Worm (Caenorhabditis elegans) whole organism, L2 larva: ENCODE data around the gene sur-5.

Source experiments
- F13H6.1 ChIP-seq: sonication (generic microtip); optimal IDR thresholded peaks from 2 replicates; lab custom pipeline; 2016; ENCODE audit warnings: missing genetic modification characterization, missing compliant biosample characterization
- R02D3.7 ChIP-seq: fragments of 150-350 bp; optimal IDR thresholded peaks from 2 replicates; lab custom pipeline; 2014; ENCODE audit warnings: missing biosample characterization, missing genetic modification characterization
- Y55F3AM.14 ChIP-seq: fragments of 200-800 bp; sonication (Bioruptor generic); optimal IDR thresholded peaks from 2 replicates; lab custom pipeline; 2018; ENCODE audit warnings: mild to moderate bottlenecking, missing genetic modification characterization, missing compliant biosample characterization
- ZK546.5 ChIP-seq: sonication (generic microtip); optimal IDR thresholded peaks from 2 replicates; lab custom pipeline; 2017; ENCODE audit warnings: missing biosample characterization, missing genetic modification characterization
- alr-1 ChIP-seq: fragments of 150-350 bp; optimal IDR thresholded peaks from 2 replicates; lab custom pipeline; 2014; ENCODE audit warnings: missing biosample characterization, missing genetic modification characterization
- aly-2 ChIP-seq: fragments of 150-350 bp; optimal IDR thresholded peaks from 2 replicates; lab custom pipeline; 2014; ENCODE audit warnings: missing biosample characterization, missing genetic modification characterization
- ama-1 ChIP-seq: fragments of 150-350 bp; optimal IDR thresholded peaks from 2 replicates; lab custom pipeline; 2018; ENCODE audit warnings: inconsistent platforms
- blmp-1 ChIP-seq: sonication (generic microtip); optimal IDR thresholded peaks from 2 replicates; lab custom pipeline; 2017; ENCODE audit warnings: missing genetic modification characterization, mild to moderate bottlenecking, missing compliant biosample characterization, antibody characterized with exemption, moderate library complexity; ENCODE audit not compliant: insufficient read depth
- ceh-16 ChIP-seq: fragments of 150-350 bp; optimal IDR thresholded peaks from 2 replicates; lab custom pipeline; 2014; ENCODE audit warnings: missing biosample characterization, missing genetic modification characterization
- crh-2 ChIP-seq: sonication (generic microtip); optimal IDR thresholded peaks from 2 replicates; lab custom pipeline; 2017; ENCODE audit warnings: missing biosample characterization, missing genetic modification characterization
- egl-27 ChIP-seq: sonication (generic microtip); optimal IDR thresholded peaks from 3 replicates; lab custom pipeline; 2017; ENCODE audit warnings: missing biosample characterization, missing genetic modification reagents, missing genetic modification characterization
- elt-1 ChIP-seq: fragments of 150-350 bp; optimal IDR thresholded peaks from 2 replicates; lab custom pipeline; 2014; ENCODE audit warnings: missing biosample characterization, missing genetic modification characterization
- elt-3 ChIP-seq: sonication (generic microtip); optimal IDR thresholded peaks from 2 replicates; lab custom pipeline; 2017; ENCODE audit warnings: missing biosample characterization, missing genetic modification characterization
- fos-1 ChIP-seq: fragments of 150-350 bp; optimal IDR thresholded peaks from 2 replicates; lab custom pipeline; 2014; ENCODE audit warnings: missing biosample characterization, missing genetic modification characterization
- lin-11 ChIP-seq: fragments of 150-350 bp; sonication (generic microtip); optimal IDR thresholded peaks from 2 replicates; lab custom pipeline; 2014; ENCODE audit warnings: missing biosample characterization, missing genetic modification characterization, inconsistent platforms, mixed read lengths
- lin-13 ChIP-seq: fragments of 150-350 bp; optimal IDR thresholded peaks from 2 replicates; lab custom pipeline; 2014; ENCODE audit warnings: missing biosample characterization, missing genetic modification reagents, missing genetic modification characterization
- lin-39 ChIP-seq: fragments of 150-350 bp; optimal IDR thresholded peaks from 2 replicates; lab custom pipeline; 2014; ENCODE audit warnings: missing biosample characterization, missing genetic modification reagents, missing genetic modification characterization
- mab-5 ChIP-seq: fragments of 150-350 bp; optimal IDR thresholded peaks from 2 replicates; lab custom pipeline; 2014; ENCODE audit warnings: missing biosample characterization, missing genetic modification characterization
- mbf-1 ChIP-seq: sonication (generic microtip); optimal IDR thresholded peaks from 2 replicates; lab custom pipeline; 2017; ENCODE audit warnings: missing biosample characterization, missing genetic modification characterization
- mdl-1 ChIP-seq, 2 experiments: fragments of 150-350 bp in 1 of 2; sonication (generic microtip) in 1 of 2; optimal IDR thresholded peaks; 2 replicates each; lab custom pipeline; 2017; ENCODE audit warnings: missing biosample characterization in 2 of 2, missing genetic modification characterization in 2 of 2
- nhr-10 ChIP-seq: sonication (generic microtip); optimal IDR thresholded peaks from 2 replicates; lab custom pipeline; 2017; ENCODE audit warnings: missing biosample characterization, missing genetic modification characterization
- nhr-11 ChIP-seq: fragments of 150-350 bp; optimal IDR thresholded peaks from 2 replicates; lab custom pipeline; 2014; ENCODE audit warnings: missing biosample characterization, missing genetic modification characterization
- nhr-12 ChIP-seq: fragments of 150-350 bp; optimal IDR thresholded peaks from 2 replicates; lab custom pipeline; 2014; ENCODE audit warnings: missing biosample characterization, missing genetic modification characterization
- nhr-129 ChIP-seq: fragments of 150-350 bp; optimal IDR thresholded peaks from 2 replicates; lab custom pipeline; 2014; ENCODE audit warnings: missing biosample characterization, missing genetic modification characterization
- nhr-21 ChIP-seq: fragments of 150-350 bp; optimal IDR thresholded peaks from 2 replicates; lab custom pipeline; 2014; ENCODE audit warnings: missing biosample characterization, missing genetic modification characterization
- nhr-23 ChIP-seq: fragments of 150-350 bp; optimal IDR thresholded peaks from 2 replicates; lab custom pipeline; 2014; ENCODE audit warnings: missing biosample characterization, missing genetic modification reagents, missing genetic modification characterization
- nhr-237 ChIP-seq: fragments of 150-350 bp; optimal IDR thresholded peaks from 2 replicates; lab custom pipeline; 2014; ENCODE audit warnings: missing biosample characterization, missing genetic modification characterization
- nhr-25 ChIP-seq: fragments of 150-350 bp; sonication (generic microtip); optimal IDR thresholded peaks from 3 replicates; lab custom pipeline; 2014; ENCODE audit warnings: missing biosample characterization, missing genetic modification characterization
- nhr-6 ChIP-seq: fragments of 150-350 bp; optimal IDR thresholded peaks from 2 replicates; lab custom pipeline; 2014; ENCODE audit warnings: missing biosample characterization, missing genetic modification characterization
- nhr-77 ChIP-seq: fragments of 150-350 bp; optimal IDR thresholded peaks from 2 replicates; lab custom pipeline; 2014; ENCODE audit warnings: missing biosample characterization, missing genetic modification characterization
- peb-1 ChIP-seq: fragments of 150-350 bp; optimal IDR thresholded peaks from 2 replicates; lab custom pipeline; 2014; ENCODE audit warnings: missing biosample characterization, missing genetic modification characterization
- sem-4 ChIP-seq: fragments of 150-350 bp; optimal IDR thresholded peaks from 2 replicates; lab custom pipeline; 2014; ENCODE audit warnings: missing biosample characterization, missing genetic modification reagents, missing genetic modification characterization
- skn-1 ChIP-seq: sonication (generic microtip); optimal IDR thresholded peaks from 2 replicates; lab custom pipeline; 2017; ENCODE audit warnings: missing biosample characterization, missing genetic modification characterization
- sma-9 ChIP-seq, 2 experiments: fragments of 150-350 bp in 1 of 2; sonication (generic microtip) in 1 of 2; optimal IDR thresholded peaks; 2 replicates each; lab custom pipeline; 2014 to 2016; ENCODE audit warnings: missing genetic modification characterization in 2 of 2, mild to moderate bottlenecking in 1 of 2, missing biosample characterization in 1 of 2, missing compliant biosample characterization in 1 of 2, missing genetic modification reagents in 1 of 2, moderate library complexity in 1 of 2
- snpc-4 ChIP-seq: fragments of 150-350 bp; optimal IDR thresholded peaks from 2 replicates; lab custom pipeline; 2014; ENCODE audit warnings: missing biosample characterization, missing genetic modification characterization
- unc-62 ChIP-seq: fragments of 150-350 bp; optimal IDR thresholded peaks from 2 replicates; lab custom pipeline; 2014; ENCODE audit warnings: missing biosample characterization, missing genetic modification reagents, missing genetic modification characterization
- zag-1 ChIP-seq: fragments of 150-350 bp; optimal IDR thresholded peaks from 2 replicates; lab custom pipeline; 2014; ENCODE audit warnings: missing biosample characterization, missing genetic modification characterization
- ztf-11 ChIP-seq: sonication (generic microtip); optimal IDR thresholded peaks from 2 replicates; lab custom pipeline; 2017; ENCODE audit warnings: missing biosample characterization, missing genetic modification characterization

sur-5 gene

ce11 chrX:7303115-7303514 is 2.3 kb downstream of the sur-5 start:
- TF ChIP-seq nhr-10 (tag; lab: Kevin White, UChicago), result no peak
- peak; percentile 10 for TF ChIP-seq fos-1

- no peak for TF ChIP-seq nhr-12 (tag; lab: Kevin White, UChicago)
- TF ChIP-seq mdl-1 (tag; optimal IDR thresholded peaks at IDR 0.05; lab: Kevin White, UChicago), result no peak
- TF ChIP-seq ceh-16 (tag; lab: Kevin White, UChicago), result no peak
- no peak for TF ChIP-seq Y55F3AM.14 (GFP tag; lab: Kevin White, UChicago)
- TF ChIP-seq nhr-129 (tag; lab: Kevin White, UChicago), result no peak
- TF ChIP-seq, all 48 proteins: peak for 0
These were observed 6.7 kb downstream of the sur-5 start, which contains the start of gene K03A1.4 for ce11 chrX:7298652-7299051. TSS of gene K03A1.4 (minus strand) at chrX:7298752.

DNA sequence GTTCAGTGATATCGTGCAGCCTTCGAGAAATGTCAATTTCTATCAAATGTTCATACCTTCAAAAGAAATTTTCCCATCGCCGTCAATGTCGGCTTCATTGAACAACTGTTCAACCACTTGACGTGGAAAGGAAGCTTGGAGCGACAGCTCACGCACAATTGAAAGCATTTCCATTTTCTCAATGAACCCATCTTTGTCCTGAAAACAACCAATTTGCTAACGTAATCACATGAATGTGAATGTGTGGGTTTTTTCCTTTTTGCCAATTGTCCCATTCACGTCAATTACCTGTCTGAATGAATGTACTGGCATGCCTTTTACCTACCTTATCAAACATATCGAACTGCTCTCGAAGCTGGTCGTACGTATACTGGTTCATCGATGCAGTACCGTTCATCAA is 9.1 kb downstream of the sur-5 start:
- no peak for TF ChIP-seq snpc-4
- no peak for TF ChIP-seq ztf-11
- no peak for TF ChIP-seq elt-1 (tag; lab: Kevin White, UChicago)
- no peak for TF ChIP-seq ceh-16 (tag; lab: Kevin White, UChicago)
- TF ChIP-seq lin-39 (tag; lab: Kevin White, UChicago), result no peak
- TF ChIP-seq nhr-237, result no peak
- TF ChIP-seq mdl-1 (tag; optimal IDR thresholded peaks at IDR 0.05; lab: Kevin White, UChicago), result no peak
- no peak for TF ChIP-seq sem-4 (tag; lab: Kevin White, UChicago)
- TF ChIP-seq nhr-11 (tag; lab: Kevin White, UChicago), result no peak
- TF ChIP-seq, all 48 proteins: peak for 0

ce11 chrX:7291810-7292209 is 13.6 kb downstream of the sur-5 start, which contains the start of gene lron-7:
TSS of gene lron-7 (plus strand) at chrX:7292132.
- TF ChIP-seq mdl-1 (tag; optimal IDR thresholded peaks at IDR 0.05; lab: Kevin White, UChicago), result no peak
- peak; percentile 40 for TF ChIP-seq fos-1
- TF ChIP-seq crh-2 (tag; lab: Kevin White, UChicago), result peak; percentile 38

DNA sequence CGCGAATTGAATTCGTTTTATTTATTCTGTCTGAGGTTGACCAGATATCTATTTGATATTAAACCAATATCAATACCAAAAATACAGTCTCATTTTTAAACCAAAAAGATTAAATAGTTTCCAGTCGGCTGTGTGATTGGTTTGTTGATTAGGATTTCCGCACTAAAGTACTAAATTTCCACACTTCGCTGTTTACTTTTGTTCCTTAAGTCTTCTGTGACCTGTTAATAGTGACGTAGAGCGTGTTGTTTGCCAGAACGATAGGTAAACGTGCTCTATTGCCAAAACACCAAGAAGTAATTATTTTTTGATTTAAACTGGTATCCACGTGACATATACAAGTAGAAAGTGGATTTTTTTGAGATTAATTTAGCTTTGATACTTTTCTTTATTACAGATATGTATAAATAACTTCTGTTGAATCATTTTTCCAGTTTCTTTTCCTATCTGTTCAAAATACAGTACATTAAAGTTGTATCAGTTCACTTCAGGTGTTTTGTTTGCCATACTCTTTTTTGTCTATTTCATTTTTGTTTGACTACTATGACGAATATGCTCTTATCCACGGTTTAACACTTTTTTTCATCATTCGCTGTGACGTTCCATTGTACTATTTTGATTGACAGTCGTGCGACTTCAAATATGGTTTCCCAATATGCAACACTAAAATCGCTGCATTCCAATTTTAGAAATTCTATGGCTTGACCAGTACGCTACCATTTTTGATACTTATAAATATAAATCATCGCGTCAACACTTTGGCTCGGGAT is 14.3 kb downstream of the sur-5 start:
- TF ChIP-seq nhr-12 (tag; lab: Kevin White, UChicago) (no peak), F13H6.1 (peak; percentile 7), unc-62 (GFP tag; lab: Kevin White, UChicago) (no peak), nhr-77 (tag; lab: Kevin White, UChicago) (no peak), skn-1 (tag; lab: Kevin White, UChicago) (no peak), alr-1 (no peak), fos-1 (no peak), lin-13 (GFP tag; lab: Kevin White, UChicago) (no peak), nhr-237 (no peak), sma-9 (GFP tag; optimal IDR thresholded peaks at IDR 0.05; lab: Kevin White, UChicago) (no peak), sma-9 (tag; optimal IDR thresholded peaks at IDR 0.05; lab: Kevin White, UChicago) (no peak), nhr-129 (tag; lab: Kevin White, UChicago) (peak; percentile 11), mdl-1 (tag; optimal IDR thresholded peaks at IDR 0.05; lab: Kevin White, UChicago) (no peak)

DNA sequence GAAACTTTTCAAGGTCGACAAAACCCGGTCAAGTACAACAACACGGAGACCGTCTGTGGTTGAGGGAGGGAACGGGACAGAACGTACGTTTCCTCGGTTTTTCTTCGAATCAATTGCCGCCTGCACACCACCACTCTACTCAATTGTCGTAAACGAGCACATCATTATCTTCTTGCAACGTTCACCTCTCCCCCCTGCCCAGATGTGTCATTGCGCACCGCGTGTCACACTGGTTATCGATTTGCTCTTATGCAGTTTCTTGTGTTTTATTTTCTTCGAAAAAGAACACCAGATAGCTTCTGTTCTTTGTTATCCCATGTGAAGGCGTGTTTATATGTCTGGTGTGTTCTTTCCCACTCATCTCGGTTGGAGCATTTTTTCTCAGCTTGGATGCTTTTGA is 15.8 kb downstream of the sur-5 start:
- TF ChIP-seq ceh-16 (tag; lab: Kevin White, UChicago) (no peak), unc-62 (GFP tag; lab: Kevin White, UChicago) (no peak), peb-1 (no peak), R02D3.7 (tag; lab: Kevin White, UChicago) (no peak), elt-3 (tag; lab: Kevin White, UChicago) (no peak), elt-1 (tag; lab: Kevin White, UChicago) (no peak)

DNA sequence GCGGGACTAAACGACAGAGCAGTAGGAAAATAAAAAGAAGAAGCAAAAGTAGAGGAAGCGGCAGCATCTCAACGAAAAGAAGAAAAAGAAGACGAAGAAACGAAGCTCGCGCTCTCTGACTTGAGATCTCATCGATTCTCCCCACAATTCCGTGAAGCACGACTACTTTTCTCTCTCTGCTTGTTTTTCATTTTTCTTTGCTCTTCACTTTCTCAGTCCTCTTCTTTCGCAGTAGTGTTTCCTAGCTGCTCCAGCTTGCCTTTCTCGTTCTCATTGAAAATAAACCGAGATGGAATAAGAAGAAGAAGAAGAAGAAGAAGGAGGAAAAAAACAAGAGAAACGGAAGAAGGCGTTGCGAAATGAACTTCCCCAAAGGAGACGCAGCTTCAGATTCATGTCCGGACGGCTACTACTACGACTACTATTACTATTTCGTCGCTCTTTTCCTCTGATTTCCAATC is 20.6 kb downstream of the sur-5 start:
- TF ChIP-seq lin-39 (tag; lab: Kevin White, UChicago), result no peak
- no peak for TF ChIP-seq mbf-1 (tag; lab: Kevin White, UChicago)
- TF ChIP-seq lin-13 (GFP tag; lab: Kevin White, UChicago), result peak; percentile 24
- TF ChIP-seq elt-1 (tag; lab: Kevin White, UChicago), result no peak
- no peak for TF ChIP-seq ama-1 (lab: Kevin White, UChicago)
- no peak for TF ChIP-seq nhr-25 (tag; lab: Kevin White, UChicago)
- TF ChIP-seq fos-1, result no peak
- no peak for TF ChIP-seq ceh-16 (tag; lab: Kevin White, UChicago)
- TF ChIP-seq elt-3 (tag; lab: Kevin White, UChicago), result no peak
- peak; percentile 87 for TF ChIP-seq zag-1 (tag; lab: Kevin White, UChicago)
- TF ChIP-seq lin-11, result no peak
- no peak for TF ChIP-seq nhr-77 (tag; lab: Kevin White, UChicago)
- peak; percentile 52 for TF ChIP-seq nhr-6 (tag; lab: Kevin White, UChicago)
- peak; percentile 62 for TF ChIP-seq egl-27 (tag; lab: Kevin White, UChicago)
- TF ChIP-seq R02D3.7 (tag; lab: Kevin White, UChicago), result no peak
- TF ChIP-seq nhr-23 (tag; lab: Kevin White, UChicago), result no peak
- TF ChIP-seq unc-62 (GFP tag; lab: Kevin White, UChicago), result no peak
- TF ChIP-seq F13H6.1, result peak; percentile 83
- TF ChIP-seq mab-5 (tag; lab: Kevin White, UChicago), result peak; percentile 16
- no peak for TF ChIP-seq nhr-21 (tag; lab: Kevin White, UChicago)
- TF ChIP-seq blmp-1, result no peak
- no peak for TF ChIP-seq aly-2 (tag; lab: Kevin White, UChicago)
- no peak for TF ChIP-seq ZK546.5 (tag; lab: Kevin White, UChicago)
